Fruit fly (Drosophila melanogaster) whole organism, embryonic: ENCODE measurements around the gene CG15208.
A peak's percentile ranks its signal among the peaks of the same experiment; 100 is the strongest.

ENCODE experiments used
- Ada2b ChIP-seq: fragments of 200-800 bp; sonication (Bioruptor generic); IDR thresholded peaks from 2 replicates; pipeline ENCODE4 v1.3.6; 2022; ENCODE audit warnings: missing biosample characterization, missing genetic modification characterization
- BEAF-32 ChIP-seq: fragments of 200-800 bp; sonication (Bioruptor generic); optimal IDR thresholded peaks from 3 replicates; lab custom pipeline; 2017; ENCODE audit warnings: missing biosample characterization, missing genetic modification characterization, mild to moderate bottlenecking, moderate library complexity, missing genetic modification reagents
- C15 ChIP-seq: fragments of 200-800 bp; sonication (Bioruptor generic); IDR thresholded peaks from 3 replicates; pipeline ENCODE4 v1.3.6; 2022; ENCODE audit warnings: missing biosample characterization, missing genetic modification characterization
- CG10366 ChIP-seq: fragments of 200-800 bp; sonication (Bioruptor generic); IDR thresholded peaks from 2 replicates; pipeline ENCODE4 v1.3.6; 2022; ENCODE audit warnings: missing biosample characterization, missing genetic modification characterization
- CG11695 ChIP-seq: fragments of 200-800 bp; sonication (Bioruptor generic); IDR thresholded peaks from 3 replicates; pipeline ENCODE4 v1.3.6; 2022; ENCODE audit warnings: missing biosample characterization, missing genetic modification characterization
- CG15073 ChIP-seq: fragments of 200-800 bp; sonication (Bioruptor generic); optimal IDR thresholded peaks from 2 replicates; lab custom pipeline; 2016; ENCODE audit warnings: missing biosample characterization, missing genetic modification characterization
- CG16863 ChIP-seq: fragments of 200-800 bp; sonication (Bioruptor generic); optimal IDR thresholded peaks from 3 replicates; lab custom pipeline; 2016; ENCODE audit warnings: missing biosample characterization, missing genetic modification characterization
- CG17361 ChIP-seq: fragments of 200-800 bp; sonication (Bioruptor generic); IDR thresholded peaks from 3 replicates; pipeline ENCODE4 v1.3.6; 2022; ENCODE audit warnings: missing biosample characterization, missing genetic modification characterization
- CG2129 ChIP-seq: fragments of 200-800 bp; sonication (Bioruptor generic); IDR thresholded peaks from 2 replicates; pipeline ENCODE4 v1.3.6; 2022; ENCODE audit warnings: missing biosample characterization, missing genetic modification characterization; ENCODE audit not compliant: partially characterized antibody
- CG2202 ChIP-seq: fragments of 200-800 bp; sonication (Bioruptor generic); optimal IDR thresholded peaks from 2 replicates; lab custom pipeline; 2018; ENCODE audit warnings: missing biosample characterization, mild to moderate bottlenecking, missing genetic modification characterization
- CG33557 ChIP-seq: fragments of 200-800 bp; sonication (Bioruptor generic); optimal IDR thresholded peaks from 2 replicates; lab custom pipeline; 2019; ENCODE audit warnings: missing biosample characterization, mild to moderate bottlenecking, missing genetic modification characterization, moderate library complexity
- CG4424 ChIP-seq: fragments of 200-800 bp; sonication (Bioruptor generic); optimal IDR thresholded peaks from 3 replicates; lab custom pipeline; 2016; ENCODE audit warnings: missing biosample characterization, missing genetic modification characterization
- CG7987 ChIP-seq: fragments of 200-800 bp; sonication (Bioruptor generic); optimal IDR thresholded peaks from 2 replicates; lab custom pipeline; 2018; ENCODE audit warnings: missing biosample characterization, mild to moderate bottlenecking, missing genetic modification characterization, moderate library complexity
- CG8765 ChIP-seq: fragments of 200-800 bp; sonication (Bioruptor generic); IDR thresholded peaks from 2 replicates; pipeline ENCODE4 v1.3.6; 2022; ENCODE audit warnings: missing biosample characterization, missing genetic modification characterization
- CG8924 ChIP-seq: fragments of 200-800 bp; optimal IDR thresholded peaks from 3 replicates; lab custom pipeline; 2019; ENCODE audit warnings: missing biosample characterization, mild to moderate bottlenecking, missing genetic modification characterization, moderate library complexity
- CG9215 ChIP-seq: fragments of 200-800 bp; sonication (Bioruptor generic); IDR thresholded peaks from 2 replicates; pipeline ENCODE4 v1.3.6; 2022; ENCODE audit warnings: missing biosample characterization, missing genetic modification characterization
- CG9437 ChIP-seq: fragments of 200-800 bp; sonication (Bioruptor generic); optimal IDR thresholded peaks from 2 replicates; lab custom pipeline; 2018; ENCODE audit warnings: missing biosample characterization, mild to moderate bottlenecking, missing genetic modification characterization
- CG9817 ChIP-seq: fragments of 200-800 bp; sonication (Bioruptor generic); optimal IDR thresholded peaks from 2 replicates; lab custom pipeline; 2018; ENCODE audit warnings: missing biosample characterization, mild to moderate bottlenecking, missing genetic modification characterization, moderate library complexity
- CG9876 ChIP-seq: fragments of 200-800 bp; sonication (Bioruptor generic); optimal IDR thresholded peaks from 2 replicates; lab custom pipeline; 2016; ENCODE audit warnings: missing biosample characterization, missing genetic modification characterization
- Dbx ChIP-seq: fragments of 200-800 bp; sonication (Bioruptor generic); IDR thresholded peaks from 3 replicates; pipeline ENCODE4 v1.3.6; 2022; ENCODE audit warnings: missing biosample characterization, missing genetic modification characterization
- Dll ChIP-seq: fragments of 200-800 bp; sonication (Bioruptor generic); IDR thresholded peaks from 4 replicates; pipeline ENCODE4 v1.3.6; 2022; ENCODE audit warnings: missing biosample characterization, missing genetic modification characterization; ENCODE audit not compliant: partially characterized antibody
- HLH4C ChIP-seq: fragments of 200-800 bp; sonication (Bioruptor generic); IDR thresholded peaks from 3 replicates; pipeline ENCODE4 v1.3.6; 2022; ENCODE audit warnings: missing biosample characterization, missing genetic modification characterization; ENCODE audit not compliant: partially characterized antibody
- Lhr ChIP-seq: fragments of 200-800 bp; sonication (Bioruptor generic); optimal IDR thresholded peaks from 3 replicates; lab custom pipeline; 2017; ENCODE audit warnings: mild to moderate bottlenecking, missing biosample characterization, missing genetic modification reagents, missing genetic modification characterization
- MBD-R2 ChIP-seq: fragments of 200-800 bp; sonication (Bioruptor generic); IDR thresholded peaks from 2 replicates; pipeline ENCODE4 v1.3.6; 2022; ENCODE audit warnings: missing biosample characterization, missing genetic modification characterization
- PHDP ChIP-seq: fragments of 200-800 bp; sonication (Bioruptor generic); optimal IDR thresholded peaks from 3 replicates; lab custom pipeline; 2018; ENCODE audit warnings: missing biosample characterization, mild to moderate bottlenecking, missing genetic modification characterization, moderate library complexity
- Side ChIP-seq: fragments of 200-800 bp; sonication (Bioruptor generic); optimal IDR thresholded peaks from 2 replicates; lab custom pipeline; 2016; ENCODE audit warnings: missing biosample characterization, missing genetic modification characterization
- Trl ChIP-seq, 3 experiments: fragments of >200 bp in 2 of 3; fragments of 200-800 bp in 1 of 3; sonication (Bioruptor generic) in 1 of 3; optimal IDR thresholded peaks; 2 replicates in 1 of 3; 3 replicates in 2 of 3; lab custom pipeline; 2016 to 2017; ENCODE audit warnings: missing biosample characterization in 1 of 3, missing genetic modification characterization in 1 of 3
- Usf ChIP-seq: fragments of 200-800 bp; sonication (Bioruptor generic); optimal IDR thresholded peaks from 2 replicates; lab custom pipeline; 2017; ENCODE audit warnings: missing genotype, missing biosample characterization, missing genetic modification characterization
- Xbp1 ChIP-seq: fragments of 200-800 bp; sonication (Bioruptor generic); optimal IDR thresholded peaks from 3 replicates; lab custom pipeline; 2016; ENCODE audit warnings: missing biosample characterization, mild to moderate bottlenecking, missing genetic modification characterization
- bsh ChIP-seq, 2 experiments: fragments of 200-800 bp; sonication (Bioruptor generic); optimal IDR thresholded peaks; 2 replicates each; lab custom pipeline; 2017 to 2018; ENCODE audit warnings: mild to moderate bottlenecking in 2 of 2, missing biosample characterization in 2 of 2, missing genetic modification characterization in 2 of 2, moderate library complexity in 1 of 2
- chif ChIP-seq, 2 experiments: fragments of 200-800 bp; sonication (Bioruptor generic); optimal IDR thresholded peaks; 3 replicates each; lab custom pipeline; 2016; ENCODE audit warnings: missing biosample characterization in 2 of 2, missing genetic modification characterization in 2 of 2
- danr ChIP-seq: fragments of 200-800 bp; sonication (Bioruptor generic); IDR thresholded peaks from 2 replicates; pipeline ENCODE4 v1.3.6; 2022; ENCODE audit warnings: missing biosample characterization, missing genetic modification characterization
- dm ChIP-seq: fragments of 200-800 bp; sonication (Bioruptor generic); optimal IDR thresholded peaks from 3 replicates; lab custom pipeline; 2016; ENCODE audit warnings: missing biosample characterization, missing genetic modification characterization
- dpn ChIP-seq, 2 experiments: fragments of 200-800 bp; sonication (Bioruptor generic); optimal IDR thresholded peaks; 3 replicates each; lab custom pipeline; 2016; ENCODE audit warnings: missing biosample characterization in 2 of 2, missing genetic modification characterization in 2 of 2
- dysf ChIP-seq: fragments of 200-800 bp; sonication (Bioruptor generic); IDR thresholded peaks from 3 replicates; pipeline ENCODE4 v1.3.6; 2022; ENCODE audit warnings: missing biosample characterization, missing genetic modification characterization
- eyg ChIP-seq: fragments of 200-800 bp; sonication (Bioruptor generic); optimal IDR thresholded peaks from 3 replicates; lab custom pipeline; 2016; ENCODE audit warnings: missing biosample characterization, missing genetic modification characterization
- gcm2 ChIP-seq: fragments of 200-800 bp; sonication (Bioruptor generic); optimal IDR thresholded peaks from 2 replicates; lab custom pipeline; 2016; ENCODE audit warnings: missing biosample characterization, missing genetic modification characterization
- hkb ChIP-seq, 2 experiments: fragments of 200-800 bp in 1 of 2; fragments of >200 bp in 1 of 2; sonication (Bioruptor generic) in 1 of 2; IDR thresholded peaks in 1 of 2; optimal IDR thresholded peaks in 1 of 2; 2 replicates each; pipeline versions ENCODE4 v1.3.6 to Lab custom; 2017 to 2022; ENCODE audit warnings: missing biosample characterization in 1 of 2, missing genetic modification characterization in 1 of 2
- klu ChIP-seq: fragments of 200-800 bp; sonication (Bioruptor generic); IDR thresholded peaks from 2 replicates; pipeline ENCODE4 v1.3.6; 2022; ENCODE audit warnings: missing biosample characterization, missing genetic modification characterization
- kni ChIP-seq: fragments of 200-800 bp; sonication (Bioruptor generic); optimal IDR thresholded peaks from 3 replicates; lab custom pipeline; 2017; ENCODE audit warnings: mild to moderate bottlenecking, missing biosample characterization, missing genetic modification reagents, missing genetic modification characterization
- nerfin-2 ChIP-seq: fragments of 200-800 bp; sonication (Bioruptor generic); IDR thresholded peaks from 2 replicates; pipeline ENCODE4 v1.3.6; 2022; ENCODE audit warnings: missing biosample characterization, missing genetic modification characterization; ENCODE audit not compliant: partially characterized antibody
- pb ChIP-seq: fragments of 200-800 bp; sonication (Bioruptor generic); optimal IDR thresholded peaks from 3 replicates; lab custom pipeline; 2016; ENCODE audit warnings: missing biosample characterization, missing genetic modification characterization
- phol ChIP-seq: fragments of 200-800 bp; sonication (Bioruptor generic); optimal IDR thresholded peaks from 3 replicates; lab custom pipeline; 2018; ENCODE audit warnings: missing biosample characterization, mild to moderate bottlenecking, missing genetic modification characterization, moderate library complexity
- scrt ChIP-seq: fragments of 200-800 bp; sonication (Bioruptor generic); optimal IDR thresholded peaks from 2 replicates; lab custom pipeline; 2018; ENCODE audit warnings: missing biosample characterization, mild to moderate bottlenecking, missing genetic modification characterization, moderate library complexity
- slou ChIP-seq: fragments of 200-800 bp; sonication (Bioruptor generic); optimal IDR thresholded peaks from 3 replicates; lab custom pipeline; 2016; ENCODE audit warnings: missing biosample characterization, missing genetic modification characterization
- sna ChIP-seq: fragments of 200-800 bp; sonication (Bioruptor generic); IDR thresholded peaks from 2 replicates; pipeline ENCODE4 v1.3.6; 2022; ENCODE audit warnings: missing biosample characterization, missing genetic modification characterization; ENCODE audit not compliant: partially characterized antibody
- usp ChIP-seq: fragments of >200 bp; optimal IDR thresholded peaks from 2 replicates; lab custom pipeline; 2017; ENCODE audit warnings: missing biosample characterization, missing genetic modification characterization
- vnd ChIP-seq: fragments of 200-800 bp; sonication (Bioruptor generic); IDR thresholded peaks from 3 replicates; pipeline ENCODE4 v1.3.6; 2022; ENCODE audit warnings: missing biosample characterization, missing genetic modification characterization; ENCODE audit not compliant: partially characterized antibody

CG15208 gene

dm6 chrX:10877087-10877935 lies 22.5 kb upstream of the CG15208 start, which contains the start of gene CG1637 (continued):
- TF ChIP-seq CG2129 (GFP tag; lab: Robert Waterston, UW), result no peak
- no peak for TF ChIP-seq PHDP (tag; lab: Kevin White, UChicago)
- peak in 1 of 2 experiments; percentile 24 for TF ChIP-seq bsh (GFP tag; optimal IDR thresholded peaks at IDR 0.05; lab: Kevin White, UChicago)
- TF ChIP-seq Dll (GFP tag; lab: Robert Waterston, UW), result peak; percentile 72
- TF ChIP-seq scrt (GFP tag; lab: Kevin White, UChicago), result no peak
- peak; percentile 70 for TF ChIP-seq MBD-R2 (GFP tag; lab: Robert Waterston, UW)
- TF ChIP-seq CG17361, result no peak
- TF ChIP-seq CG9437 (GFP tag; lab: Kevin White, UChicago), result peak; percentile 96
- TF ChIP-seq Usf, result no peak
- TF ChIP-seq CG10366, result no peak
- TF ChIP-seq Xbp1 (GFP tag; lab: Kevin White, UChicago), result no peak
- no peak for TF ChIP-seq CG33557 (GFP tag; lab: Kevin White, UChicago)
- no peak for TF ChIP-seq dpn (GFP tag; optimal IDR thresholded peaks at IDR 0.05; lab: Kevin White, UChicago)
- no peak for TF ChIP-seq Side (GFP tag; lab: Kevin White, UChicago)
- TF ChIP-seq kni (GFP tag; lab: Kevin White, UChicago), result no peak
- no peak for TF ChIP-seq nerfin-2 (GFP tag; lab: Robert Waterston, UW)
- no peak for TF ChIP-seq CG15073 (GFP tag; lab: Kevin White, UChicago)
- no peak for TF ChIP-seq hkb (optimal IDR thresholded peaks at IDR 0.05; lab: Kevin White, UChicago)
- no peak for TF ChIP-seq hkb (GFP tag; IDR thresholded peaks at IDR 0.05; lab: Robert Waterston, UW)
- peak; percentile 3 for TF ChIP-seq CG2202 (tag; lab: Kevin White, UChicago)
- no peak for TF ChIP-seq Lhr (GFP tag; lab: Kevin White, UChicago)
- TF ChIP-seq CG7987 (GFP tag; lab: Kevin White, UChicago), result no peak
- TF ChIP-seq gcm2 (GFP tag; lab: Kevin White, UChicago), result no peak
- TF ChIP-seq CG9876 (GFP tag; lab: Kevin White, UChicago), result no peak
- no peak for TF ChIP-seq Dbx (GFP tag; lab: Robert Waterston, UW)
- TF ChIP-seq phol (tag; lab: Kevin White, UChicago), result no peak
- no peak for TF ChIP-seq slou (GFP tag; lab: Kevin White, UChicago)
- TF ChIP-seq Ada2b (GFP tag; lab: Robert Waterston, UW), result no peak
- TF ChIP-seq pb (GFP tag; lab: Kevin White, UChicago), result no peak
- no peak for TF ChIP-seq danr (GFP tag; lab: Robert Waterston, UW)
- no peak for TF ChIP-seq klu (GFP tag; lab: Robert Waterston, UW)
- no peak for TF ChIP-seq CG16863 (GFP tag; lab: Kevin White, UChicago)
- no peak for TF ChIP-seq usp (GFP tag; lab: Kevin White, UChicago)
- TF ChIP-seq dysf, result no peak
- TF ChIP-seq vnd (GFP tag; lab: Robert Waterston, UW), result peak; percentile 49; the same call in 1 of the 3 replicates
- TF ChIP-seq Trl (optimal IDR thresholded peaks at IDR 0.05; lab: Kevin White, UChicago), result no peak
- TF ChIP-seq Trl (GFP tag; optimal IDR thresholded peaks at IDR 0.05; lab: Kevin White, UChicago), result no peak
- TF ChIP-seq CG11695 (GFP tag; lab: Robert Waterston, UW), result no peak
- TF ChIP-seq HLH4C, result peak; percentile 64
- TF ChIP-seq CG9215, result no peak
- TF ChIP-seq chif (GFP tag; optimal IDR thresholded peaks at IDR 0.05; lab: Kevin White, UChicago), result no peak
- peak; percentile 52; the same call in 1 of the 2 replicates for TF ChIP-seq sna (GFP tag; lab: Robert Waterston, UW)
- no peak for TF ChIP-seq eyg (GFP tag; lab: Kevin White, UChicago)
- no peak for TF ChIP-seq CG4424
- no peak for TF ChIP-seq C15 (GFP tag; lab: Robert Waterston, UW)
- TF ChIP-seq dm (GFP tag; lab: Kevin White, UChicago), result no peak
- no peak for TF ChIP-seq CG8765
- no peak for TF ChIP-seq CG8924 (tag; lab: Kevin White, UChicago)
- TF ChIP-seq BEAF-32 (GFP tag; lab: Kevin White, UChicago), result peak; percentile 75
- TF ChIP-seq CG9817 (tag; lab: Kevin White, UChicago), result no peak
